Worm (Caenorhabditis elegans) whole organism, L1 larva: ENCODE results near the gene K03A11.6.
A peak's percentile ranks its signal among the peaks of the same experiment; 100 is the strongest.

ENCODE experiments used
- C04F5.9 ChIP-seq: sonication (generic microtip); optimal IDR thresholded peaks from 2 replicates; lab custom pipeline; 2016; ENCODE audit warnings: missing genetic modification characterization, missing compliant biosample characterization
- F16B12.6 ChIP-seq: fragments of 150-350 bp; optimal IDR thresholded peaks from 2 replicates; lab custom pipeline; 2014; ENCODE audit warnings: missing biosample characterization, missing genetic modification characterization
- Y116A8C.19 ChIP-seq: sonication (generic microtip); optimal IDR thresholded peaks from 2 replicates; lab custom pipeline; 2016; ENCODE audit warnings: missing compliant biosample characterization, missing genetic modification characterization, borderline replicate concordance
- blmp-1 ChIP-seq: fragments of 150-350 bp; optimal IDR thresholded peaks from 2 replicates; lab custom pipeline; 2014; ENCODE audit warnings: missing biosample characterization, missing genetic modification characterization
- ceh-63 ChIP-seq: fragments of 200-800 bp; sonication (Bioruptor generic); optimal IDR thresholded peaks from 2 replicates; lab custom pipeline; 2018; ENCODE audit warnings: mild to moderate bottlenecking, missing genetic modification characterization, missing compliant biosample characterization
- dsc-1 ChIP-seq: sonication (generic microtip); optimal IDR thresholded peaks from 2 replicates; lab custom pipeline; 2016; ENCODE audit warnings: mild to moderate bottlenecking, missing genetic modification characterization, missing compliant biosample characterization
- efl-1 ChIP-seq, 4 experiments: fragments of 150-350 bp; optimal IDR thresholded peaks in 3 of 4; peaks in 1 of 4; 1 replicate in 1 of 4; 2 replicates in 3 of 4; lab custom pipeline; 2014; ENCODE audit warnings: missing biosample characterization in 2 of 4, missing genetic modification characterization in 2 of 4, missing genetic modification reagents in 2 of 4
- efl-3 ChIP-seq: fragments of 200-800 bp; sonication (Bioruptor generic); optimal IDR thresholded peaks from 2 replicates; lab custom pipeline; 2018; ENCODE audit warnings: mild to moderate bottlenecking, missing genetic modification characterization, missing compliant biosample characterization
- elt-3 ChIP-seq, 6 experiments: fragments of 150-350 bp in 1 of 6; sonication (generic microtip); optimal IDR thresholded peaks; 2 replicates each; lab custom pipeline; 2017 to 2018; ENCODE audit warnings: missing biosample characterization in 6 of 6, missing genetic modification characterization in 6 of 6, inconsistent platforms in 1 of 6
- ets-5 ChIP-seq: fragments of 200-800 bp; sonication (Bioruptor generic); IDR thresholded peaks from 2 replicates; pipeline ENCODE4 v1.3.6; 2022; ENCODE audit warnings: missing genetic modification characterization, missing compliant biosample characterization
- fos-1 ChIP-seq: fragments of 150-350 bp; optimal IDR thresholded peaks from 2 replicates; lab custom pipeline; 2014; ENCODE audit warnings: missing biosample characterization, missing genetic modification characterization
- grh-1 ChIP-seq: fragments of 200-800 bp; sonication (Bioruptor generic); IDR thresholded peaks from 2 replicates; pipeline ENCODE4 v1.3.6; 2022; ENCODE audit warnings: missing genetic modification reagents, missing genetic modification characterization, missing compliant biosample characterization
- irx-1 ChIP-seq: sonication (generic microtip); optimal IDR thresholded peaks from 2 replicates; lab custom pipeline; 2016; ENCODE audit warnings: missing genetic modification characterization, missing compliant biosample characterization
- jun-1 ChIP-seq: fragments of 150-350 bp; optimal IDR thresholded peaks from 2 replicates; lab custom pipeline; 2014; ENCODE audit warnings: missing biosample characterization, missing genetic modification reagents, missing genetic modification characterization
- lin-14 ChIP-seq: fragments of 200-800 bp; sonication (Bioruptor generic); optimal IDR thresholded peaks from 2 replicates; lab custom pipeline; 2018; ENCODE audit warnings: mild to moderate bottlenecking, missing genetic modification characterization, moderate library complexity, missing compliant biosample characterization
- lin-15B ChIP-seq: fragments of 150-350 bp; sonication (generic microtip); optimal IDR thresholded peaks from 3 replicates; lab custom pipeline; 2014; ENCODE audit warnings: missing biosample characterization, missing genetic modification characterization
- lir-3 ChIP-seq: sonication (generic microtip); optimal IDR thresholded peaks from 2 replicates; lab custom pipeline; 2016; ENCODE audit warnings: mild to moderate bottlenecking, missing genetic modification characterization, moderate library complexity, missing compliant biosample characterization; ENCODE audit not compliant: poor library complexity
- lsy-2 ChIP-seq, 2 experiments: fragments of 150-350 bp; optimal IDR thresholded peaks; 2 replicates each; lab custom pipeline; 2014; ENCODE audit warnings: missing biosample characterization in 2 of 2, missing genetic modification characterization in 2 of 2
- mab-9 ChIP-seq: fragments of 200-800 bp; sonication (Bioruptor generic); IDR thresholded peaks from 2 replicates; pipeline ENCODE4 v1.3.6; 2022; ENCODE audit warnings: missing genetic modification reagents, missing genetic modification characterization, missing compliant biosample characterization
- mdl-1 ChIP-seq, 2 experiments: fragments of 150-350 bp; optimal IDR thresholded peaks; 2 replicates each; lab custom pipeline; 2014 to 2017; ENCODE audit warnings: missing biosample characterization in 2 of 2, missing genetic modification characterization in 2 of 2, inconsistent platforms in 1 of 2
- mef-2 ChIP-seq: fragments of 150-350 bp; optimal IDR thresholded peaks from 2 replicates; lab custom pipeline; 2014; ENCODE audit warnings: missing biosample characterization, missing genetic modification characterization
- mep-1 ChIP-seq: fragments of 150-350 bp; optimal IDR thresholded peaks from 2 replicates; lab custom pipeline; 2014; ENCODE audit warnings: missing biosample characterization, missing genetic modification characterization
- nhr-11 ChIP-seq: fragments of 150-350 bp; optimal IDR thresholded peaks from 2 replicates; lab custom pipeline; 2014; ENCODE audit warnings: missing biosample characterization, missing genetic modification characterization
- nhr-20 ChIP-seq: sonication (generic microtip); optimal IDR thresholded peaks from 2 replicates; lab custom pipeline; 2016; ENCODE audit warnings: mild to moderate bottlenecking, missing genetic modification characterization, missing compliant biosample characterization
- nhr-237 ChIP-seq: fragments of 150-350 bp; optimal IDR thresholded peaks from 2 replicates; lab custom pipeline; 2014; ENCODE audit warnings: missing biosample characterization, missing genetic modification characterization
- nhr-28 ChIP-seq: fragments of 150-350 bp; optimal IDR thresholded peaks from 2 replicates; lab custom pipeline; 2014; ENCODE audit warnings: missing biosample characterization, missing genetic modification characterization
- nhr-71 ChIP-seq: sonication (generic microtip); optimal IDR thresholded peaks from 2 replicates; lab custom pipeline; 2016; ENCODE audit warnings: mild to moderate bottlenecking, missing genetic modification characterization, moderate library complexity, missing compliant biosample characterization
- nhr-76 ChIP-seq: sonication (generic microtip); optimal IDR thresholded peaks from 2 replicates; lab custom pipeline; 2017; ENCODE audit warnings: missing biosample characterization, missing genetic modification characterization
- nhr-77 ChIP-seq: fragments of 150-350 bp; optimal IDR thresholded peaks from 2 replicates; lab custom pipeline; 2014; ENCODE audit warnings: missing biosample characterization, missing genetic modification characterization
- nhr-84 ChIP-seq: sonication (generic microtip); optimal IDR thresholded peaks from 2 replicates; lab custom pipeline; 2017; ENCODE audit warnings: missing biosample characterization, missing genetic modification characterization
- nhr-85 ChIP-seq: sonication (generic microtip); peaks from one replicate; lab custom pipeline; 2016; ENCODE audit warnings: missing genetic modification characterization, inconsistent platforms, missing compliant biosample characterization
- nhr-90 ChIP-seq: sonication (generic microtip); optimal IDR thresholded peaks from 2 replicates; lab custom pipeline; 2016; ENCODE audit warnings: mild to moderate bottlenecking, missing genetic modification characterization, missing compliant biosample characterization; ENCODE audit not compliant: poor library complexity
- pag-3 ChIP-seq: sonication (generic microtip); optimal IDR thresholded peaks from 2 replicates; lab custom pipeline; 2017; ENCODE audit warnings: missing genetic modification characterization, mild to moderate bottlenecking, missing compliant biosample characterization, antibody characterized with exemption, borderline replicate concordance; ENCODE audit not compliant: insufficient read depth
- pax-3 ChIP-seq: fragments of 200-800 bp; sonication (Bioruptor generic); optimal IDR thresholded peaks from 2 replicates; lab custom pipeline; 2018; ENCODE audit warnings: mild to moderate bottlenecking, missing genetic modification characterization, moderate library complexity, missing compliant biosample characterization
- pqm-1 ChIP-seq: sonication (generic microtip); optimal IDR thresholded peaks from 3 replicates; lab custom pipeline; 2017; ENCODE audit warnings: missing biosample characterization, missing genetic modification characterization
- rnt-1 ChIP-seq: sonication (generic microtip); optimal IDR thresholded peaks from 2 replicates; lab custom pipeline; 2016; ENCODE audit warnings: mild to moderate bottlenecking, missing genetic modification characterization, moderate library complexity, missing compliant biosample characterization
- snpc-4 ChIP-seq: fragments of 150-350 bp; optimal IDR thresholded peaks from 2 replicates; lab custom pipeline; 2014; ENCODE audit warnings: missing biosample characterization, missing genetic modification characterization
- snu-23 ChIP-seq: sonication (generic microtip); optimal IDR thresholded peaks from 2 replicates; lab custom pipeline; 2016; ENCODE audit warnings: missing genetic modification characterization, missing compliant biosample characterization
- sptf-1 ChIP-seq: fragments of 150-350 bp; optimal IDR thresholded peaks from 2 replicates; lab custom pipeline; 2014; ENCODE audit warnings: missing biosample characterization, missing genetic modification characterization
- tlp-1 ChIP-seq: fragments of 150-350 bp; optimal IDR thresholded peaks from 2 replicates; lab custom pipeline; 2014; ENCODE audit warnings: missing biosample characterization, missing genetic modification characterization
- unc-130 ChIP-seq: fragments of 150-350 bp; optimal IDR thresholded peaks from 2 replicates; lab custom pipeline; 2017; ENCODE audit warnings: missing biosample characterization, missing genetic modification characterization, inconsistent platforms
- unc-30 ChIP-seq: sonication (generic microtip); optimal IDR thresholded peaks from 2 replicates; lab custom pipeline; 2017; ENCODE audit warnings: missing biosample characterization, missing genetic modification characterization
- unc-86 ChIP-seq: sonication (generic microtip); optimal IDR thresholded peaks from 2 replicates; lab custom pipeline; 2016; ENCODE audit warnings: missing genetic modification characterization, missing compliant biosample characterization
- vab-15 ChIP-seq: sonication (generic microtip); optimal IDR thresholded peaks from 2 replicates; lab custom pipeline; 2017; ENCODE audit warnings: missing genotype, mild to moderate bottlenecking, missing genetic modification characterization, missing compliant biosample characterization
- xbp-1 ChIP-seq: sonication (generic microtip); optimal IDR thresholded peaks from 2 replicates; lab custom pipeline; 2016; ENCODE audit warnings: missing genetic modification characterization, missing compliant biosample characterization
- ztf-11 ChIP-seq, 2 experiments: sonication (generic microtip); optimal IDR thresholded peaks; 2 replicates each; lab custom pipeline; 2016 to 2017; ENCODE audit warnings: missing genetic modification characterization in 2 of 2, missing biosample characterization in 1 of 2, missing compliant biosample characterization in 1 of 2
- ztf-4 ChIP-seq: fragments of 150-350 bp; optimal IDR thresholded peaks from 2 replicates; lab custom pipeline; 2014; ENCODE audit warnings: missing biosample characterization, missing genetic modification characterization

The K03A11.6 gene

DNA sequence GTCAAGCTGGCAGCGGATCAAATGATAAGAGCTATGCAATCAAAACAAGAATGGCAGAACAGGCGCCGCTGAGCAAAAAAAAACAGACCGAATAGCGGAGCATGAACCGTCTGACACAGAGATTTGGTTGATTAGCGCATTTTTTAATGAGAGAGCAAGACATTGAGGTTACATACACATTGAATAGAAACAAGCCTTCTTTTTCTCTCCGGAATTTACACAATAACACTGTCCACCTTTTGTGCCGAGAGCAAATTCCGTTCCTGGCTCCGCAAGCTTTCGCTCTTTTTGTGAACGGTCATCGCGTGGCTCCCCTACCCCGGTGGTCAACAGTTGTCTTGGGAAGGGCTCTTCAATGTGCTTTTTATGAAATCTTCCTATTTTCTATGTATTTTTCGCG lies at the start of gene K03A11.6:
K03A11.6 (plus strand) TSS at position 301 of the 400 bp plus-strand sequence.
- no peak for TF ChIP-seq nhr-76 (tag; lab: Kevin White, UChicago)
- TF ChIP-seq mef-2: no peak
- TF ChIP-seq rnt-1 (tag; lab: Kevin White, UChicago): no peak
- TF ChIP-seq, all 84 proteins: peak for 0

DNA sequence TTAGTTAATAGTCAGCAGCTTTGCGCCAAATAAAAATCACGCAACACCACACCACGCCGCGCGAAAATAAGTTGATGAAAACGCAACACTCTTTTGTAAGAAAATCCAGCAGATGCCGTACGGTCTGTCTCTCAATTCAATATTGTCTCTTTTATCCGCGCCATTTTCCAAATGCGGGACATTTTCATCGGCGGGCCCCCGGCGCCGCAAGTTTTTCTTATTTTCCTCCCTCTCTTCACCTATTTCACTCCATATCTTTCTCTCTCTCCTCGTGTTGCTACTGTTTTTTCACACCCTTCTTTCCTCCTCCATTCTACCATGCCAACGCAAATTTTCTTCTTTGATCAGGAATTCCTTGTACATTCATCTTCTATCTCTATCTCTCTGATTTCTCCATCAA lies 49.3 kb upstream of the K03A11.6 start:
- TF ChIP-seq lsy-2 (tag; optimal IDR thresholded peaks at IDR 0.05; lab: Kevin White, UChicago): no peak
- TF ChIP-seq mdl-1 (tag; optimal IDR thresholded peaks at IDR 0.05; lab: Kevin White, UChicago): peak in 1 of 2 experiments; percentile 22
- no peak for TF ChIP-seq jun-1 (tag; lab: Kevin White, UChicago)
- no peak for TF ChIP-seq nhr-11 (tag; lab: Kevin White, UChicago)
- TF ChIP-seq F16B12.6: no peak
- TF ChIP-seq nhr-20 (tag; lab: Kevin White, UChicago): peak; percentile 37
- no peak for TF ChIP-seq C04F5.9 (tag; lab: Kevin White, UChicago)
- no peak for TF ChIP-seq dsc-1 (tag; lab: Kevin White, UChicago)
- no peak for TF ChIP-seq mab-9 (GFP tag; lab: Robert Waterston, UW)
- no peak for TF ChIP-seq unc-30 (tag; lab: Kevin White, UChicago)
- TF ChIP-seq Y116A8C.19 (tag; lab: Kevin White, UChicago): no peak
- TF ChIP-seq pag-3 (tag; lab: Kevin White, UChicago): no peak
- TF ChIP-seq rnt-1 (tag; lab: Kevin White, UChicago): no peak
- TF ChIP-seq nhr-28 (tag; lab: Kevin White, UChicago): no peak
- TF ChIP-seq lir-3 (tag; lab: Kevin White, UChicago): no peak
- no peak for TF ChIP-seq pax-3 (tag; lab: Kevin White, UChicago)
- TF ChIP-seq nhr-90 (tag; lab: Kevin White, UChicago): peak; percentile 11
- no peak for TF ChIP-seq snpc-4 (tag; lab: Kevin White, UChicago)
- TF ChIP-seq irx-1 (tag; lab: Kevin White, UChicago): no peak
- no peak for TF ChIP-seq vab-15 (tag; lab: Kevin White, UChicago)
- no peak for TF ChIP-seq unc-86 (tag; lab: Kevin White, UChicago)
- no peak for TF ChIP-seq mep-1 (tag; lab: Kevin White, UChicago)
- TF ChIP-seq lin-15B (tag; lab: Kevin White, UChicago): no peak
- TF ChIP-seq nhr-237 (tag; lab: Kevin White, UChicago): no peak
- peak; percentile 42 for TF ChIP-seq snu-23 (GFP tag; lab: Kevin White, UChicago)
- no peak for TF ChIP-seq ets-5 (GFP tag; lab: Robert Waterston, UW)
- TF ChIP-seq nhr-84 (tag; lab: Kevin White, UChicago): no peak
- peak; percentile 14; the same call in 1 of the 2 replicates for TF ChIP-seq grh-1 (GFP tag; lab: Robert Waterston, UW)
- no peak for TF ChIP-seq nhr-77
- TF ChIP-seq sptf-1: no peak
- no peak for TF ChIP-seq tlp-1 (tag; lab: Kevin White, UChicago)
- no peak for TF ChIP-seq ceh-63 (GFP tag; lab: Kevin White, UChicago)
- TF ChIP-seq efl-3 (GFP tag; lab: Kevin White, UChicago): no peak
- TF ChIP-seq elt-3 (tag; optimal IDR thresholded peaks at IDR 0.05; lab: Kevin White, UChicago): no peak
- no peak for TF ChIP-seq xbp-1 (tag; lab: Kevin White, UChicago)
- peak; percentile 55 for TF ChIP-seq lin-14 (GFP tag; lab: Kevin White, UChicago)
- TF ChIP-seq fos-1 (tag; lab: Kevin White, UChicago): no peak
- no peak for TF ChIP-seq pqm-1 (tag; lab: Kevin White, UChicago)
- TF ChIP-seq nhr-85 (tag; lab: Kevin White, UChicago): peak; percentile 89
- TF ChIP-seq unc-130 (tag; lab: Kevin White, UChicago): no peak
- TF ChIP-seq nhr-76 (tag; lab: Kevin White, UChicago): no peak
- TF ChIP-seq efl-1 (optimal IDR thresholded peaks at IDR 0.05; lab: Kevin White, UChicago): no peak
- TF ChIP-seq efl-1 (GFP tag; optimal IDR thresholded peaks at IDR 0.05 in 1 of 2; lab: Kevin White, UChicago): no peak
- TF ChIP-seq ztf-11 (tag; optimal IDR thresholded peaks at IDR 0.05; lab: Kevin White, UChicago): no peak
- TF ChIP-seq nhr-71 (tag; lab: Kevin White, UChicago): peak; percentile 34
- TF ChIP-seq ztf-4 (tag; lab: Kevin White, UChicago): no peak
- TF ChIP-seq blmp-1 (tag; lab: Kevin White, UChicago): peak; percentile 71
